Fruit fly (Drosophila melanogaster): Measurements from ENCODE around the gene drpr.
A peak's percentile ranks its signal among the peaks of the same experiment; 100 is the strongest.

Gene drpr

DNA sequence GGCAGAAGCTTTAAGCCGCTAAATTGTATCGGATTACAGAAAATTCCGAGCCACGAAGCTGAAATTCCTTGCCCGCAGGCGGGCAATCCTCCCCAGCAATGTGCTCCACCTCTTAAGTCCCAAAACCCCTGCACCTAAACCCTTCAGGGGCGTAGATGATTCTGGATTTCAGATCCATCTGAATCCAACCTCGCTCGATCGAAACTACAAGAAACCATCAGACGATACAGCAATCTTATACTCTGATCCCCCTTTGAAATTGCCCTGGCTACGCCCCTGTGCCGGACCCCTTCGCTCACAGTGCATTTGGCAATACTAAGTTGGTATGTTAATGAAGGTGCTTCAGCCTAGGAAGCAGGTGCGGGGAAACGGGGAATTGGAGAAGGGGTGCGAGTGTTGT lies 47.8 kb downstream of the drpr start:
- TF ChIP-seq Eip75B (GFP tag; optimal IDR thresholded peaks at IDR 0.05) = peak; percentile 55
- TF ChIP-seq Gug (GFP tag; IDR thresholded peaks at IDR 0.05) = peak; percentile 46; the same call in 1 of the 2 replicates
- no peak for TF ChIP-seq CG15336 (GFP tag; IDR thresholded peaks at IDR 0.05)
- TF ChIP-seq CG16779 (tag; optimal IDR thresholded peaks at IDR 0.05) = no peak
- no peak for TF ChIP-seq dac (GFP tag; optimal IDR thresholded peaks at IDR 0.05)
- no peak for TF ChIP-seq CG4318 (GFP tag; optimal IDR thresholded peaks at IDR 0.05)
- TF ChIP-seq CG1621 (tag; optimal IDR thresholded peaks at IDR 0.05) = peak; percentile 59
- TF ChIP-seq Hr4 (GFP tag; optimal IDR thresholded peaks at IDR 0.05) = peak; percentile 29
- TF ChIP-seq CG6808 (GFP tag; optimal IDR thresholded peaks at IDR 0.05) = peak; percentile 74
- TF ChIP-seq spab (GFP tag; optimal IDR thresholded peaks at IDR 0.05) = peak; percentile 68
- TF ChIP-seq net (GFP tag; optimal IDR thresholded peaks at IDR 0.05) = peak; percentile 40
- peak; percentile 2 for TF ChIP-seq Blimp-1 (GFP tag; optimal IDR thresholded peaks at IDR 0.05)
- peak; percentile 30 to 41 for TF ChIP-seq salr (GFP tag; optimal IDR thresholded peaks at IDR 0.05)
- peak; percentile 62 for TF ChIP-seq lz (GFP tag; optimal IDR thresholded peaks at IDR 0.05)
- no peak for TF ChIP-seq fd85E (GFP tag; optimal IDR thresholded peaks at IDR 0.05)
- no peak for TF ChIP-seq fkh (GFP tag; optimal IDR thresholded peaks at IDR 0.05)
- TF ChIP-seq CG8319 (GFP tag; optimal IDR thresholded peaks at IDR 0.05) = peak; percentile 25
- peak; percentile 78 for TF ChIP-seq CG3032 (tag; optimal IDR thresholded peaks at IDR 0.05)
- TF ChIP-seq Lpt (GFP tag; optimal IDR thresholded peaks at IDR 0.05) = no peak
- peak; percentile 66 for TF ChIP-seq fd59A (GFP tag; optimal IDR thresholded peaks at IDR 0.05)
- TF ChIP-seq CG3919 (GFP tag; optimal IDR thresholded peaks at IDR 0.05) = peak; percentile 58
- TF ChIP-seq Ets96B (tag; optimal IDR thresholded peaks at IDR 0.05) = peak; percentile 73
- TF ChIP-seq Hr38 (GFP tag; optimal IDR thresholded peaks at IDR 0.05) = no peak
- TF ChIP-seq svp (GFP tag) = peak; percentile 89
- peak; percentile 36 for TF ChIP-seq CG34406 (GFP tag; optimal IDR thresholded peaks at IDR 0.05)
- peak; percentile 9 for TF ChIP-seq CG11762 (GFP tag; optimal IDR thresholded peaks at IDR 0.05; ENCODE audit: insufficient read depth)
- TF ChIP-seq Ets21C (GFP tag; optimal IDR thresholded peaks at IDR 0.05) = peak; percentile 39
- TF ChIP-seq CG31627 (GFP tag; optimal IDR thresholded peaks at IDR 0.05) = peak; percentile 66
- peak; percentile 46 for TF ChIP-seq CG7368 (GFP tag; optimal IDR thresholded peaks at IDR 0.05)
- TF ChIP-seq CG6276 (GFP tag; optimal IDR thresholded peaks at IDR 0.05) = no peak
- peak; percentile 47 for TF ChIP-seq acj6 (GFP tag; optimal IDR thresholded peaks at IDR 0.05)
- TF ChIP-seq vri (GFP tag; optimal IDR thresholded peaks at IDR 0.05) = peak; percentile 40
- peak; percentile 44 to 66 for TF ChIP-seq ss (GFP tag; optimal IDR thresholded peaks at IDR 0.05)
- TF ChIP-seq CG9139 (GFP tag; optimal IDR thresholded peaks at IDR 0.05) = peak; percentile 62
- TF ChIP-seq Eip93F (GFP tag; optimal IDR thresholded peaks at IDR 0.05) = no peak
- TF ChIP-seq pdm3 (GFP tag; optimal IDR thresholded peaks at IDR 0.05) = peak; percentile 47
- TF ChIP-seq Smox (GFP tag; optimal IDR thresholded peaks at IDR 0.05) = peak; percentile 63
- peak; percentile 68 for TF ChIP-seq CG10631 (GFP tag; optimal IDR thresholded peaks at IDR 0.05)
- peak; percentile 50 for TF ChIP-seq achi (GFP tag; optimal IDR thresholded peaks at IDR 0.05)
- peak; percentile 27 for TF ChIP-seq Sox15 (GFP tag; optimal IDR thresholded peaks at IDR 0.05)
- peak; percentile 55 for TF ChIP-seq Sox14 (GFP tag; optimal IDR thresholded peaks at IDR 0.05)
- TF ChIP-seq cyc (GFP tag; optimal IDR thresholded peaks at IDR 0.05) = peak; percentile 62
- peak; percentile 62 for TF ChIP-seq eg (GFP tag; IDR thresholded peaks at IDR 0.05)
- TF ChIP-seq CG10669 (GFP tag; optimal IDR thresholded peaks at IDR 0.05) = peak; percentile 77
- peak; percentile 84 for TF ChIP-seq Eip78C (GFP tag)
- peak; percentile 69 for TF ChIP-seq Met (GFP tag; optimal IDR thresholded peaks at IDR 0.05)
- peak; percentile 87 for TF ChIP-seq CG6163 (GFP tag; IDR thresholded peaks at IDR 0.05)
- peak; percentile 62 for TF ChIP-seq Hr39 (GFP tag; optimal IDR thresholded peaks at IDR 0.05)
- peak; percentile 66 for TF ChIP-seq CG6792 (GFP tag; optimal IDR thresholded peaks at IDR 0.05)
- TF ChIP-seq esn (GFP tag; optimal IDR thresholded peaks at IDR 0.05) = peak; percentile 72
- peak; percentile 36 for TF ChIP-seq CG8632 (GFP tag; optimal IDR thresholded peaks at IDR 0.05)
- TF ChIP-seq CG32006 (GFP tag; optimal IDR thresholded peaks at IDR 0.05) = peak; percentile 36
